Worm (Caenorhabditis elegans): ENCODE measurements around the gene K02C4.2.

K02C4.2 gene

DNA sequence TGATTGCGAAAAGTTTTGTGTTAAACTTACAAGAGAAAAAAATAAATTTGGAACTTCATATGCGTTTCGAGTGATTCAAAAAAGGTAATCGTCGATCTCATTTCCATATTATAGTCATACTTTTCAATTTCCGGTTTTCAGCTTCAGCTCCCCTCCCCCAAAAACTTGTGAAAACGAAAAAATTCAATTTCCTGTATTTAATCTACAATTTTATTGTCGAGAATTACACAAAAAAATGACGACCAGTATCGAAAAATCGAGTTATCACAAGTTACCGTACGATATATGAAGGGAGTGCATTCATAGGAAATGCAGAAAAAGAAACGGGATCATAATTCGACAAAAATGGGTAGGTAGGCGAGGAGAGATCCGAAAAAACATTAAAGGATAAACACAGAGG is 36.5 kb downstream of the K02C4.2 start, which contains the start of gene lron-4:
TSS of gene lron-4 (minus strand) at position 101 of the 400 bp plus-strand sequence.
- TF ChIP-seq flt-1 (GFP tag; IDR thresholded peaks at IDR 0.05) = no peak
- TF ChIP-seq aly-1 (tag; optimal IDR thresholded peaks at IDR 0.05) = no peak
- TF ChIP-seq sea-1 (GFP tag; conservative IDR thresholded peaks at IDR 0.05) = no peak
- TF ChIP-seq F13C5.2 (tag; optimal IDR thresholded peaks at IDR 0.05) = no peak
- TF ChIP-seq scrt-1 (GFP tag; IDR thresholded peaks at IDR 0.05) = no peak
- no peak for TF ChIP-seq tra-4 (tag; optimal IDR thresholded peaks at IDR 0.05)
- no peak for TF ChIP-seq ceh-13 (GFP tag; optimal IDR thresholded peaks at IDR 0.05)
- TF ChIP-seq B0310.2 (tag; optimal IDR thresholded peaks at IDR 0.05) = no peak
- TF ChIP-seq ets-7 (tag; optimal IDR thresholded peaks at IDR 0.05) = no peak
- TF ChIP-seq pes-1 (GFP tag; IDR thresholded peaks at IDR 0.05) = no peak
- TF ChIP-seq tbx-11 (GFP tag; IDR thresholded peaks at IDR 0.05) = no peak
- TF ChIP-seq ama-1 (optimal IDR thresholded peaks at IDR 0.05) = no peak
- TF ChIP-seq tbx-37 (GFP tag; conservative IDR thresholded peaks at IDR 0.05) = no peak
- TF ChIP-seq hmbx-1 (tag; optimal IDR thresholded peaks at IDR 0.05) = no peak
- no peak for TF ChIP-seq hmg-4 (GFP tag; optimal IDR thresholded peaks at IDR 0.05)
- no peak for TF ChIP-seq ceh-36 (tag; optimal IDR thresholded peaks at IDR 0.05)
- no peak for TF ChIP-seq hnd-1 (tag; optimal IDR thresholded peaks at IDR 0.05)

DNA sequence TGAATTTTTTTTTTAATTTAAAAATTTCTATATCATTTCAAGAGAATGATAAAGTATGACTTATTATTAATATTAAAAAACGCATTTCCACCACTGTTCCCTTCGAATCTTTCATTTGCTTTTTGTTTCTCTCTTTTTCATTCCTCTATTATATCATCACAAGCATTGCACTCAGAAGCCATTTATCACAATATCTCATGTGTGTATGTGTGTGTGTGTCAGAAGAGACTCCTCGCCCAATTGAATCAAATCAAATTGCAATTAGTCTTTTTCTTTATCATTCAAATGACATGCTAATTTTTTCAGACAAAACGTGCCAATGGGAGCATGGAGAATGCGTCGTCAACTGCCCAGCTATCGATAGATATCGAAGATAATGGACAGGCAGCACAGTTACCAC is 40.6 kb downstream of the K02C4.2 start, which contains the start of gene unc-105:
TSS of gene unc-105 (plus strand) at position 301 of the 400 bp plus-strand sequence.
- TF ChIP-seq F13C5.2 (tag; optimal IDR thresholded peaks at IDR 0.05) = no peak
- no peak for TF ChIP-seq aly-1 (tag; optimal IDR thresholded peaks at IDR 0.05)
- TF ChIP-seq tbx-11 (GFP tag; IDR thresholded peaks at IDR 0.05) = no peak
- no peak for TF ChIP-seq ets-7 (tag; optimal IDR thresholded peaks at IDR 0.05)
- no peak for TF ChIP-seq tbx-37 (GFP tag; conservative IDR thresholded peaks at IDR 0.05)
- no peak for TF ChIP-seq ceh-36 (tag; optimal IDR thresholded peaks at IDR 0.05)
- TF ChIP-seq sea-1 (GFP tag; conservative IDR thresholded peaks at IDR 0.05) = no peak
- TF ChIP-seq ama-1 (optimal IDR thresholded peaks at IDR 0.05) = no peak
- no peak for TF ChIP-seq pes-1 (GFP tag; IDR thresholded peaks at IDR 0.05)
- no peak for TF ChIP-seq scrt-1 (GFP tag; IDR thresholded peaks at IDR 0.05)
- no peak for TF ChIP-seq flt-1 (GFP tag; IDR thresholded peaks at IDR 0.05)
- no peak for TF ChIP-seq ceh-13 (GFP tag; optimal IDR thresholded peaks at IDR 0.05)

DNA sequence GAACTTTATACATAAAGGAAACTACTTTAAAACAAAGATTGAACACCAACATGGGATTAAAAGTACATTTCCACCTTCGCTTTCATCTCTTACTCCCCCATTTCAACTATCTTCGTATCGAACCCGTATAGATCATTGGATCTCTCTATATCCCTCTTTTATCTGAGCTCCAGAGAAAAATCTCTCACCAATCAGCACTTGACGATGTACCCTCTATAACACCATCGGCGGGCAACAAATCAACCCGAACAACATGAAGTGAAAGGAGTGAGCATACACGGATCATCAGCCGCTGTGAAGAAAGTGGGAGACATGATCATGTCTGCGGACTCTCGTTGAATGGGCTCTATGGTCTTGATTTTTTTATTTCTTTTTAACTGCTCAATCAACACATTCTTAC is 41.9 kb downstream of the K02C4.2 start:
- no peak for TF ChIP-seq aly-1 (tag; optimal IDR thresholded peaks at IDR 0.05)
- no peak for TF ChIP-seq flt-1 (GFP tag; IDR thresholded peaks at IDR 0.05)
- TF ChIP-seq hmbx-1 (tag; optimal IDR thresholded peaks at IDR 0.05) = no peak
- no peak for TF ChIP-seq tra-4 (tag; optimal IDR thresholded peaks at IDR 0.05)
- no peak for TF ChIP-seq hnd-1 (tag; optimal IDR thresholded peaks at IDR 0.05)

DNA sequence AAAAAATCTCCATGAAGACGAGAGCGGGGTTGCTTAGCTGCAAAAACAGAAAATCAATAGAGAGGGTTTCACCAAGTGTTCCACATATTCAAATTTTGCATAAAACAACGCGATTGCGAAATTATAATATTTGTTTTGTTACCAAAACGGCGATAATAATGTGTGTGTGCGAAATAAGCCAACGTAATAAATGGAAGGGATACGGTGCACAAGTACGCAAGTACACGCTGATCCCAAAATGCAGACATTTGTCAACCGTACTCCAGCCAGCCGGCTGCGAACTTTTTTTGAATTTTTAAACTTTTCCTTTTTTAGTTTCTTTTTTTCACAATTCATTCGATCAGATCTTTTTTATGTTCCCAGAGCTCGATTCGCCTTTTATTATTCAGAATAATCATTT is 49.3 kb downstream of the K02C4.2 start, which contains the start of gene ire-1:
TSS of gene ire-1 (minus strand) at position 44 of the 400 bp plus-strand sequence.
- TF ChIP-seq ets-7 (tag; optimal IDR thresholded peaks at IDR 0.05) = no peak
- no peak for TF ChIP-seq flt-1 (GFP tag; IDR thresholded peaks at IDR 0.05)
- TF ChIP-seq hmg-4 (GFP tag; optimal IDR thresholded peaks at IDR 0.05) = no peak
- no peak for TF ChIP-seq ama-1 (optimal IDR thresholded peaks at IDR 0.05)
- TF ChIP-seq hnd-1 (tag; optimal IDR thresholded peaks at IDR 0.05) = no peak
- TF ChIP-seq pes-1 (GFP tag; IDR thresholded peaks at IDR 0.05) = no peak
- no peak for TF ChIP-seq tbx-37 (GFP tag; conservative IDR thresholded peaks at IDR 0.05)
- TF ChIP-seq ceh-36 (tag; optimal IDR thresholded peaks at IDR 0.05) = no peak
- no peak for TF ChIP-seq ceh-13 (GFP tag; optimal IDR thresholded peaks at IDR 0.05)
- no peak for TF ChIP-seq tra-4 (tag; optimal IDR thresholded peaks at IDR 0.05)
- no peak for TF ChIP-seq sea-1 (GFP tag; conservative IDR thresholded peaks at IDR 0.05)
- no peak for TF ChIP-seq F13C5.2 (tag; optimal IDR thresholded peaks at IDR 0.05)
- no peak for TF ChIP-seq scrt-1 (GFP tag; IDR thresholded peaks at IDR 0.05)
- no peak for TF ChIP-seq aly-1 (tag; optimal IDR thresholded peaks at IDR 0.05)
- TF ChIP-seq tbx-11 (GFP tag; IDR thresholded peaks at IDR 0.05) = no peak

DNA sequence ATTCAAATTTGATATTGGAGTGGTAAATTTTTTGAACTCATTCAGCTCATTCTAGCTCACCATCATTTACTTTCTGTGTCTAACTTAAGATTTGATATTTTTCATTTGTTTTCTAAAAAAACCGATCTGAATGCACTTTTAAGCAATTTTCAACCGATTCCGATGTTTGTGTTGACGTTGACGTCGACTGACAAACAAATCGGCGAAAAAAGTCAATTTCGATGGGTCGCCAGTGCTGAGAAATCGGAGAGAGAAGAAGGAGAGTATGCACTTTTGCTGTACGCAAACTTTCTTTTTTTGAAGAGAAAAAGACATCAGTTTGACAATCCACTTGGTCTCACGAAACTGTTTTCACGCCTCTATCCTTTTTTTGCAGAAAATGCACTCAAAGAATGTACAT is 49.9 kb downstream of the K02C4.2 start:
- TF ChIP-seq ets-7 (tag; optimal IDR thresholded peaks at IDR 0.05) (no peak), pes-1 (GFP tag; IDR thresholded peaks at IDR 0.05) (no peak), flt-1 (GFP tag; IDR thresholded peaks at IDR 0.05) (no peak), B0310.2 (tag; optimal IDR thresholded peaks at IDR 0.05) (no peak), hmg-4 (GFP tag; optimal IDR thresholded peaks at IDR 0.05) (no peak)

DNA sequence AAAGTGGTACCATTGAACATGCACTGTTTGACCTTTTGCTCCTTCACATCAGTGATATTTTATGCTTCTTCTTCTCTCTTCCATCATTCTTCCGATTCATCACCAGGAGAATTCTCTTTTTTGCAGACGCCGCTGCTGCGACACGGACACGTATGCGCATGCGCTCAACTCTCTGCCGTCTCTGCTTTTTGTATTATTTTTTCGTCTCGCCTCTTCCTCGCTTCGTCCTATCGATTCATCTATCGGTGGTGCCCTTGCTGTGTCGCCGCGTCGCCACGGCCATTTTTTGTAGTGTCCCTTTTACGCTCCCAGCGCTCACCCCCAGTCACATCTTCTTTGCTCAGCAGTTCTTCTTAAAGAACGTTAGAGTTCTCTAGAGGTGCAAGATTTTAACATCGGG is 50.6 kb downstream of the K02C4.2 start:
- peak; percentile 21 for TF ChIP-seq hmg-4 (GFP tag; optimal IDR thresholded peaks at IDR 0.05)
- TF ChIP-seq pes-1 (GFP tag; IDR thresholded peaks at IDR 0.05) = peak; percentile 41; the same call in 1 of the 2 replicates
- no peak for TF ChIP-seq aly-1 (tag; optimal IDR thresholded peaks at IDR 0.05)

All from whole organism, early embryonic.